Fruit fly (Drosophila melanogaster) Kc167 (cell line): ENCODE measurements around the gene CG13078.

Experiments
- Myc ChIP-seq: fragments of >200 bp; optimal IDR thresholded peaks from 2 replicates; lab custom pipeline; 2017; ENCODE audit warnings: missing external identifiers
- Sin3A ChIP-seq: fragments of >200 bp; optimal IDR thresholded peaks from 2 replicates; lab custom pipeline; 2018; ENCODE audit warnings: missing external identifiers
- h ChIP-seq: fragments of >200 bp; optimal IDR thresholded peaks from 3 replicates; lab custom pipeline; 2018; ENCODE audit warnings: missing external identifiers
- insv ChIP-seq: fragments of >200 bp; optimal IDR thresholded peaks from 3 replicates; lab custom pipeline; 2018; ENCODE audit warnings: missing external identifiers
- psq ChIP-seq: fragments of >200 bp; optimal IDR thresholded peaks from 2 replicates; lab custom pipeline; 2017; ENCODE audit warnings: missing external identifiers
- ttk ChIP-seq: sonication (Bioruptor generic); optimal IDR thresholded peaks from 2 replicates; lab custom pipeline; 2017; ENCODE audit warnings: missing external identifiers

Gene CG13078

dm6 chr2L:19537779-19538456 lies 25.8 kb upstream of the CG13078 start, which contains the start of gene CG13082:
Gene CG13082, plus strand, starts transcription at chr2L:19538425.
- no peak for TF ChIP-seq ttk (lab: Kevin White, UChicago)
- no peak for TF ChIP-seq Sin3A (lab: Kevin White, UChicago)

dm6 chr2L:19540307-19540706 lies 23.4 kb upstream of the CG13078 start, which contains the start of gene CG13081:
Gene CG13081, plus strand, starts transcription at chr2L:19540607.
- TF ChIP-seq insv (lab: Kevin White, UChicago) (no peak), ttk (lab: Kevin White, UChicago) (no peak), Sin3A (lab: Kevin White, UChicago) (no peak), h (lab: Kevin White, UChicago) (no peak), Myc (lab: Kevin White, UChicago) (no peak)

dm6 chr2L:19542268-19542773 lies 21.4 kb upstream of the CG13078 start:
- TF ChIP-seq ttk (lab: Kevin White, UChicago) (no peak), insv (lab: Kevin White, UChicago) (no peak), psq (lab: Kevin White, UChicago) (no peak), Sin3A (lab: Kevin White, UChicago) (no peak), Myc (lab: Kevin White, UChicago) (no peak), h (lab: Kevin White, UChicago) (no peak)

dm6 chr2L:19543010-19543564 lies 20.6 kb upstream of the CG13078 start:
- no peak for TF ChIP-seq Sin3A (lab: Kevin White, UChicago)
- no peak for TF ChIP-seq h (lab: Kevin White, UChicago)
- TF ChIP-seq insv (lab: Kevin White, UChicago) = no peak
- no peak for TF ChIP-seq ttk (lab: Kevin White, UChicago)
- TF ChIP-seq psq (lab: Kevin White, UChicago) = no peak
- no peak for TF ChIP-seq Myc (lab: Kevin White, UChicago)

dm6 chr2L:19546869-19547710 lies 16.6 kb upstream of the CG13078 start, which contains the start of gene CG10337:
Gene CG10337, minus strand, starts transcription at chr2L:19546959.
- no peak for TF ChIP-seq h (lab: Kevin White, UChicago)
- no peak for TF ChIP-seq psq (lab: Kevin White, UChicago)
- no peak for TF ChIP-seq Sin3A (lab: Kevin White, UChicago)
- no peak for TF ChIP-seq ttk (lab: Kevin White, UChicago)
- no peak for TF ChIP-seq Myc (lab: Kevin White, UChicago)
- no peak for TF ChIP-seq insv (lab: Kevin White, UChicago)

dm6 chr2L:19548158-19548557 lies 15.6 kb upstream of the CG13078 start, which contains the start of gene Tep4:
Gene Tep4, plus strand, starts transcription at chr2L:19548507.
- TF ChIP-seq psq (lab: Kevin White, UChicago) (no peak), ttk (lab: Kevin White, UChicago) (no peak), Myc (lab: Kevin White, UChicago) (no peak), Sin3A (lab: Kevin White, UChicago) (no peak), insv (lab: Kevin White, UChicago) (no peak), h (lab: Kevin White, UChicago) (no peak)

- TF ChIP-seq psq (lab: Kevin White, UChicago) = no peak
- TF ChIP-seq Myc (lab: Kevin White, UChicago) = no peak
- no peak for TF ChIP-seq Sin3A (lab: Kevin White, UChicago)
- TF ChIP-seq insv (lab: Kevin White, UChicago) = no peak
- no peak for TF ChIP-seq ttk (lab: Kevin White, UChicago)
- no peak for TF ChIP-seq h (lab: Kevin White, UChicago)
These were observed 14.3 kb upstream of the CG13078 start for dm6 chr2L:19549412-19549811.

dm6 chr2L:19565233-19565898 lies 1.6 kb downstream of the CG13078 start, which contains the start of gene CG13077:
Gene CG13077, plus strand, starts transcription at chr2L:19565863.
- TF ChIP-seq psq (lab: Kevin White, UChicago) (no peak), h (lab: Kevin White, UChicago) (no peak), Sin3A (lab: Kevin White, UChicago) (no peak), Myc (lab: Kevin White, UChicago) (no peak), ttk (lab: Kevin White, UChicago) (no peak), insv (lab: Kevin White, UChicago) (no peak)

- TF ChIP-seq Myc (lab: Kevin White, UChicago) = no peak
- no peak for TF ChIP-seq insv (lab: Kevin White, UChicago)
- TF ChIP-seq Sin3A (lab: Kevin White, UChicago) = no peak
- TF ChIP-seq ttk (lab: Kevin White, UChicago) = no peak
- no peak for TF ChIP-seq h (lab: Kevin White, UChicago)
These were observed 3.7 kb downstream of the CG13078 start for dm6 chr2L:19567305-19567898.

dm6 chr2L:19570806-19571254 lies 7.1 kb downstream of the CG13078 start:
- no peak for TF ChIP-seq ttk (lab: Kevin White, UChicago)
- no peak for TF ChIP-seq Sin3A (lab: Kevin White, UChicago)
- no peak for TF ChIP-seq h (lab: Kevin White, UChicago)
- TF ChIP-seq insv (lab: Kevin White, UChicago) = no peak
- TF ChIP-seq Myc (lab: Kevin White, UChicago) = no peak
- TF ChIP-seq psq (lab: Kevin White, UChicago) = no peak
